Fruit fly (Drosophila melanogaster): ENCODE results near the gene Las.

DNA sequence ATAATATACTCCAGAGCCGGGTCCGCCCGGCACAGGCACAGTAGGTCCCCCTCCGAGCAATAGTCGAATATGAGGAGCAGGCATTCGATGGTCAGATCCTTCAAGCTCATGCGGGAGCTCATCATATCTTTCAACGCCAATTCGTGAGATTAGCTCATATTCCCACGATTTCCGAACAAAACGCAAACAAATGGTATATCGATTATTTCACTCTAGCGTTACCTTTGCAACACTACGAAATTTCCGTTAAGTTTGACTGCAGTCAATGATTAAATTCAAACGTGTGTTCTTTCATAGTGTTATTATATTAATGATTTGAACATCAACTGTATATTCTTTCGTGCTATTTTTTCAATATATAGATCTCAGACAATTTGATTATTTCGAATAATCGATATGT, 38.8 kb downstream of the Las start, which contains the start of gene CG33969:
- TF ChIP-seq CTCF (GFP tag; optimal IDR thresholded peaks at IDR 0.05), result no peak
- TF ChIP-seq ATbp (GFP tag; optimal IDR thresholded peaks at IDR 0.05), result no peak
- no peak for TF ChIP-seq H2.0 (GFP tag; IDR thresholded peaks at IDR 0.05)
- no peak for TF ChIP-seq scrt (GFP tag; optimal IDR thresholded peaks at IDR 0.05)

All from whole organism, embryonic.